Worm (Caenorhabditis elegans) whole organism, L3 larva: ENCODE results near the gene Y40B10A.9.

ENCODE experiments used
- R02D3.7 ChIP-seq: fragments of 150-350 bp; optimal IDR thresholded peaks from 2 replicates; lab custom pipeline; 2014; ENCODE audit warnings: missing biosample characterization, missing genetic modification characterization
- ZK546.5 ChIP-seq: sonication (generic microtip); optimal IDR thresholded peaks from 2 replicates; lab custom pipeline; 2017; ENCODE audit warnings: missing biosample characterization, missing genetic modification characterization
- aly-2 ChIP-seq: fragments of 150-350 bp; optimal IDR thresholded peaks from 2 replicates; lab custom pipeline; 2014; ENCODE audit warnings: missing biosample characterization, missing genetic modification characterization
- ceh-16 ChIP-seq: sonication (generic microtip); optimal IDR thresholded peaks from 2 replicates; lab custom pipeline; 2017; ENCODE audit warnings: missing biosample characterization, missing genetic modification characterization
- ceh-28 ChIP-seq: fragments of 150-350 bp; optimal IDR thresholded peaks from 2 replicates; lab custom pipeline; 2014; ENCODE audit warnings: missing biosample characterization, missing genetic modification reagents, missing genetic modification characterization
- ceh-82 ChIP-seq: fragments of 150-350 bp; optimal IDR thresholded peaks from 2 replicates; lab custom pipeline; 2014; ENCODE audit warnings: missing biosample characterization, missing genetic modification characterization
- ceh-9 ChIP-seq: sonication (generic microtip); optimal IDR thresholded peaks from 2 replicates; lab custom pipeline; 2018; ENCODE audit warnings: missing biosample characterization, missing genetic modification characterization
- egl-27 ChIP-seq: sonication (generic microtip); optimal IDR thresholded peaks from 4 replicates; lab custom pipeline; 2017; ENCODE audit warnings: missing biosample characterization, missing genetic modification reagents, missing genetic modification characterization
- elt-1 ChIP-seq: fragments of 150-350 bp; optimal IDR thresholded peaks from 2 replicates; lab custom pipeline; 2014; ENCODE audit warnings: missing biosample characterization, missing genetic modification characterization
- elt-2 ChIP-seq: sonication (generic microtip); optimal IDR thresholded peaks from 2 replicates; lab custom pipeline; 2016; ENCODE audit warnings: missing genetic modification reagents, mild to moderate bottlenecking, missing genetic modification characterization, missing compliant biosample characterization
- elt-3 ChIP-seq, 3 experiments: fragments of 150-350 bp in 1 of 3; sonication (generic microtip) in 2 of 3; optimal IDR thresholded peaks; 2 replicates in 2 of 3; 4 replicates in 1 of 3; lab custom pipeline; 2014 to 2017; ENCODE audit warnings: missing biosample characterization in 3 of 3, missing genetic modification characterization in 3 of 3
- fkh-10 ChIP-seq: sonication (generic microtip); optimal IDR thresholded peaks from 2 replicates; lab custom pipeline; 2017; ENCODE audit warnings: missing biosample characterization, missing genetic modification reagents, missing genetic modification characterization
- fkh-2 ChIP-seq: fragments of 150-350 bp; optimal IDR thresholded peaks from 2 replicates; lab custom pipeline; 2014; ENCODE audit warnings: missing biosample characterization, missing genetic modification reagents, missing genetic modification characterization
- fos-1 ChIP-seq: fragments of 150-350 bp; optimal IDR thresholded peaks from 2 replicates; lab custom pipeline; 2014; ENCODE audit warnings: missing biosample characterization, missing genetic modification characterization
- hmg-11 ChIP-seq: sonication (generic microtip); optimal IDR thresholded peaks from 2 replicates; lab custom pipeline; 2016; ENCODE audit warnings: missing genetic modification characterization, missing compliant biosample characterization
- jun-1 ChIP-seq: fragments of 150-350 bp; optimal IDR thresholded peaks from 2 replicates; lab custom pipeline; 2014; ENCODE audit warnings: missing biosample characterization, missing genetic modification reagents, missing genetic modification characterization
- lin-15B ChIP-seq: fragments of 150-350 bp; optimal IDR thresholded peaks from 2 replicates; lab custom pipeline; 2014; ENCODE audit warnings: missing biosample characterization, missing genetic modification characterization
- lin-39 ChIP-seq: fragments of 150-350 bp; optimal IDR thresholded peaks from 2 replicates; lab custom pipeline; 2018; ENCODE audit warnings: missing biosample characterization, missing genetic modification reagents, missing genetic modification characterization
- lsy-12 ChIP-seq: sonication (generic microtip); optimal IDR thresholded peaks from 2 replicates; lab custom pipeline; 2016; ENCODE audit warnings: mild to moderate bottlenecking, missing genetic modification characterization, missing compliant biosample characterization
- mdl-1 ChIP-seq: fragments of 150-350 bp; optimal IDR thresholded peaks from 2 replicates; lab custom pipeline; 2014; ENCODE audit warnings: missing biosample characterization, missing genetic modification characterization
- mml-1 ChIP-seq: fragments of 150-350 bp; sonication (generic microtip); optimal IDR thresholded peaks from 3 replicates; lab custom pipeline; 2014; ENCODE audit warnings: missing biosample characterization, missing genetic modification characterization
- nhr-11 ChIP-seq: fragments of 150-350 bp; optimal IDR thresholded peaks from 2 replicates; lab custom pipeline; 2014; ENCODE audit warnings: missing biosample characterization, missing genetic modification characterization
- nhr-12 ChIP-seq: fragments of 150-350 bp; optimal IDR thresholded peaks from 2 replicates; lab custom pipeline; 2014; ENCODE audit warnings: missing biosample characterization, missing genetic modification characterization
- nhr-23 ChIP-seq: fragments of 150-350 bp; optimal IDR thresholded peaks from 2 replicates; lab custom pipeline; 2014; ENCODE audit warnings: missing biosample characterization, missing genetic modification reagents, missing genetic modification characterization
- nhr-237 ChIP-seq: fragments of 150-350 bp; optimal IDR thresholded peaks from 2 replicates; lab custom pipeline; 2014; ENCODE audit warnings: missing biosample characterization, missing genetic modification characterization
- nhr-28 ChIP-seq: fragments of 150-350 bp; optimal IDR thresholded peaks from 2 replicates; lab custom pipeline; 2014; ENCODE audit warnings: missing biosample characterization, missing genetic modification characterization
- nhr-67 ChIP-seq: fragments of 150-350 bp; optimal IDR thresholded peaks from 2 replicates; lab custom pipeline; 2014; ENCODE audit warnings: missing biosample characterization, missing genetic modification characterization
- nhr-76 ChIP-seq: fragments of 150-350 bp; sonication (generic microtip); optimal IDR thresholded peaks from 5 replicates; lab custom pipeline; 2014; ENCODE audit warnings: missing biosample characterization, missing genetic modification characterization
- nhr-77 ChIP-seq: fragments of 150-350 bp; optimal IDR thresholded peaks from 2 replicates; lab custom pipeline; 2014; ENCODE audit warnings: missing biosample characterization, missing genetic modification characterization
- pha-4 ChIP-seq: fragments of 150-350 bp; optimal IDR thresholded peaks from 2 replicates; lab custom pipeline; 2014; ENCODE audit warnings: missing biosample characterization, missing genetic modification reagents, missing genetic modification characterization
- pqm-1 ChIP-seq: fragments of 150-350 bp; optimal IDR thresholded peaks from 2 replicates; lab custom pipeline; 2017; ENCODE audit warnings: missing biosample characterization, missing genetic modification characterization, inconsistent platforms
- sea-2 ChIP-seq: fragments of 150-350 bp; sonication (generic microtip); optimal IDR thresholded peaks from 4 replicates; lab custom pipeline; 2014; ENCODE audit warnings: missing biosample characterization, missing genetic modification reagents, missing genetic modification characterization
- skn-1 ChIP-seq: fragments of 150-350 bp; optimal IDR thresholded peaks from 2 replicates; lab custom pipeline; 2014; ENCODE audit warnings: missing biosample characterization, missing genetic modification characterization
- tbx-2 ChIP-seq: sonication (generic microtip); optimal IDR thresholded peaks from 2 replicates; lab custom pipeline; 2016; ENCODE audit warnings: mild to moderate bottlenecking, missing genetic modification characterization, missing compliant biosample characterization
- unc-62 ChIP-seq: fragments of 150-350 bp; sonication (generic microtip); optimal IDR thresholded peaks from 4 replicates; lab custom pipeline; 2014; ENCODE audit warnings: missing biosample characterization, missing genetic modification reagents, missing genetic modification characterization
- zag-1 ChIP-seq: fragments of 150-350 bp; optimal IDR thresholded peaks from 2 replicates; lab custom pipeline; 2014; ENCODE audit warnings: missing biosample characterization, missing genetic modification characterization
- ztf-11 ChIP-seq: fragments of 150-350 bp; optimal IDR thresholded peaks from 2 replicates; lab custom pipeline; 2014; ENCODE audit warnings: missing biosample characterization, missing genetic modification characterization
- ztf-4 ChIP-seq: fragments of 150-350 bp; optimal IDR thresholded peaks from 2 replicates; lab custom pipeline; 2014; ENCODE audit warnings: missing biosample characterization, missing genetic modification characterization

Gene Y40B10A.9

DNA sequence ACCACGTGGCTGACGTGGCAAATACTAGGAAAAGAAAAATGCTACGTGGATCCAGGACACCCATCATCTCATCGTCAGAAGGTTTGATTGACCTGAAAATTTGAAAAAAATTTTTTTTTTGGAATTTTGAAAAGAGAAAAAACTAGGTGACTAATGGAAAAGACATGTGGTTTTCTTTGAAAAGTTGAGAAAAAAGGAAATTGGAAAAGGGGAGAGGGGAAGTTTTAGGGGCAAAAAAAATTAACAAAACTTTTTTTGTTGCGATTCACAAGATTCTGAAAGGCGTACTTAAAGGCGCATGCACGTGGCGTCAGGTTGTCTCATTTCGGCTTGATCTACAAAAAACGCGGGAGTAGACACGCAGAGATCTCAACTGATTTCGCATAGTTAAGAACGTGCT, at the start of gene Y40B10A.9:
Gene Y40B10A.9 (minus strand): TSS at position 101 of the 400 bp plus-strand sequence.
- TF ChIP-seq fos-1 (tag; lab: Kevin White, UChicago) (no peak), lsy-12 (tag; lab: Kevin White, UChicago) (no peak), nhr-77 (tag; lab: Kevin White, UChicago) (no peak), ceh-9 (tag; lab: Kevin White, UChicago) (no peak), mml-1 (no peak), lin-15B (no peak), ztf-11 (tag; lab: Kevin White, UChicago) (no peak), fkh-2 (tag; lab: Kevin White, UChicago) (no peak), nhr-28 (tag; lab: Kevin White, UChicago) (no peak), ceh-82 (tag; lab: Kevin White, UChicago) (no peak), unc-62 (GFP tag; lab: Kevin White, UChicago) (no peak)

DNA sequence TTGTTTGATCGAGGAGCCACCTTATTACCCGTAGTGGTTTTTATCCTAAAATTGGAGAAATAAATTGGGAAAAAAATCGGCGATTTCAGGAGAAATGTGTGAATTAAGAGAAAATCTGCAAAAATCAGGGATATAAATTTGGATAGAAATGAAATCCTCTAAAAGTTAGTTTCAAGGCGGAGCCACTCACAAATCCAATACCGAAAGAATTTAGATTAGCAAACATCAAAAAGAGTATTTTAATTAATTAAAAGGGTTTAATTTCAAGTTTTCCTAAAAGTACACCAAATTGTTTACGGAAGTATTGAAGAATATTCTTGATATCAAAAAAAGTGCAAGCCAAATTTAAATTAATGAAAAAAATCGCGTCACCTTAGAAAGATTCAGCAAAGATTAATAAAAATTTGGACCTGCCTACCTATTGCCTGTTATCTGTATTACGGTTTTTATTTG, 49.2 kb upstream of the Y40B10A.9 start, which contains the start of gene F22F7.8:
Gene F22F7.8 (minus strand): TSS at position 51 of the 453 bp plus-strand sequence.
- TF ChIP-seq unc-62 (GFP tag; lab: Kevin White, UChicago): no peak
- TF ChIP-seq elt-3 (tag; optimal IDR thresholded peaks at IDR 0.05; lab: Kevin White, UChicago): no peak
- no peak for TF ChIP-seq hmg-11 (tag; lab: Kevin White, UChicago)
- no peak for TF ChIP-seq fos-1 (tag; lab: Kevin White, UChicago)
- TF ChIP-seq R02D3.7 (tag; lab: Kevin White, UChicago): no peak
- no peak for TF ChIP-seq ztf-11 (tag; lab: Kevin White, UChicago)

DNA sequence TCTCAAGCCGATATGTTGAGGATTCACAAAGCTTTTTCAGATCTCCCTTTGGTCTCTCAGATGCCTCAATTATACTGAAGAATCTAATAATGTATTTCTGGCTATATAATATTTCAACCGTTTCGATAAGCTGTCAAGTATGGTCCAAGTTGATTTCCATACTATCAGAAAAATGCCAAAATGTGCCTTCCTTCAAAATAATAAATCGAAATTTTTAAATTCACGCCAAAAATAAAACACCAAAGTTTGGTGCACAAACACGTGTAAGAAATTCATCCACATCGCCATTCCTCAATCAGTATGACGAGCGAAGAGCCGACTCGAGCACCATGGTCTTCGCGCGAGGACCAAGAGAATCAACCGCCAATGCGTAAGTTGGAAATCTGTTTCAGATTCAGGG, 46.8 kb upstream of the Y40B10A.9 start, which contains the start of gene F22F7.11:
Gene F22F7.11 (plus strand): TSS at position 301 of the 400 bp plus-strand sequence.
- TF ChIP-seq fkh-10 (GFP tag; lab: Kevin White, UChicago) (no peak), nhr-23 (tag; lab: Kevin White, UChicago) (no peak), nhr-77 (tag; lab: Kevin White, UChicago) (no peak), mml-1 (no peak), lsy-12 (tag; lab: Kevin White, UChicago) (no peak), ceh-28 (no peak), egl-27 (tag; lab: Kevin White, UChicago) (no peak), tbx-2 (tag; lab: Kevin White, UChicago) (no peak), nhr-237 (tag; lab: Kevin White, UChicago) (no peak), mdl-1 (tag; lab: Kevin White, UChicago) (no peak), nhr-67 (tag; lab: Kevin White, UChicago) (no peak), R02D3.7 (tag; lab: Kevin White, UChicago) (no peak), ceh-82 (tag; lab: Kevin White, UChicago) (no peak), aly-2 (tag; lab: Kevin White, UChicago) (no peak), hmg-11 (tag; lab: Kevin White, UChicago) (no peak), ceh-16 (tag; lab: Kevin White, UChicago) (no peak), elt-1 (tag; lab: Kevin White, UChicago) (no peak), ZK546.5 (tag; lab: Kevin White, UChicago) (no peak)

DNA sequence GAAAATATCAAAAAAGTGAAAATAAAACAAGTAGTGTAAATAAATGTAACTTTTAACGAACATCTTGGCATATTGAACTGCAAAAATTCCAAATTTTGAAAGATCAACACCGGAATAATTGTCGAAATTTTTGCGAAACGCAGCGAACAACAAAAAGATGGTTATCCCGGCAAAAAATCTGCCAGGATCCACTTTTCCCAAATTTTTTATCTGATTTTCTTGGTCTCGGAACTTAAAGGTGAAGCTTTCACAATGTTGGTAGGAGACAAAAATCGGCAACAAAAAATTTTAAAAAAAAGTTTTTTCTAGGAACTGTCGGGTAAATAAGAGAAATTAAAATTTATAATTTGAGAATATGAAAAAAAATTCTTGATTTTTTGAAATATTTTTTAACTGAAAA, 45.9 kb upstream of the Y40B10A.9 start, which contains the start of gene bgnt-1.2:
Gene bgnt-1.2 (minus strand): TSS at position 101 of the 400 bp plus-strand sequence.
- TF ChIP-seq R02D3.7 (tag; lab: Kevin White, UChicago) (no peak), nhr-23 (tag; lab: Kevin White, UChicago) (no peak), sea-2 (no peak), ztf-11 (tag; lab: Kevin White, UChicago) (no peak), ceh-82 (tag; lab: Kevin White, UChicago) (no peak), fkh-10 (GFP tag; lab: Kevin White, UChicago) (no peak), nhr-12 (no peak), elt-3 (tag; optimal IDR thresholded peaks at IDR 0.05; lab: Kevin White, UChicago) (no peak), unc-62 (GFP tag; lab: Kevin White, UChicago) (no peak), nhr-77 (tag; lab: Kevin White, UChicago) (no peak), nhr-11 (no peak)

DNA sequence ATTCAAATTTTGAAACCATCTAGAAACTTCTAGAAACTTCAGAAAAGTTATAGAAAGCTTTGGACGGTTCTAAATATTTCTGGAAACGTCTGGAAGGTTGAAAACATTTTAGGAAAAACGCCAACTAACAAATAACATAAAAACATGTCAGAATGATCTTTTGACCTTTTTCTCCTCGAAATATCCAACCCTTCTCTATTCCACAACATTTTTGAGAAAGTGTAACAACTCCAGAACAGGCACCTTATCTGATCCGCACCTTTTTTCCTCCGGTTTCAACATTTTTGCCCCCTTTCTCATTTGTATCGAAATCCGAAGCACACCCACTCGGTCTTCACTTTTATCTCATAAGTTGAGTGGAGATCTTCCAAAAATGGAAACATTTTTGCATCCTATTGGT, 37.7 kb upstream of the Y40B10A.9 start, which contains the start of gene F22F7.3:
Gene F22F7.3 (plus strand): TSS at position 301 of the 400 bp plus-strand sequence.
- TF ChIP-seq skn-1 (tag; lab: Kevin White, UChicago) (no peak), pha-4 (tag; lab: Kevin White, UChicago) (no peak), nhr-76 (tag; lab: Kevin White, UChicago) (no peak), pqm-1 (tag; lab: Kevin White, UChicago) (no peak), ztf-4 (tag; lab: Kevin White, UChicago) (no peak), lin-39 (no peak), nhr-28 (tag; lab: Kevin White, UChicago) (no peak), elt-2 (tag; lab: Kevin White, UChicago) (no peak), hmg-11 (tag; lab: Kevin White, UChicago) (no peak), fkh-2 (tag; lab: Kevin White, UChicago) (no peak), ceh-16 (tag; lab: Kevin White, UChicago) (no peak), nhr-77 (tag; lab: Kevin White, UChicago) (no peak), elt-3 (tag; optimal IDR thresholded peaks at IDR 0.05; lab: Kevin White, UChicago) (no peak), jun-1 (tag; lab: Kevin White, UChicago) (no peak), zag-1 (tag; lab: Kevin White, UChicago) (no peak), ceh-9 (tag; lab: Kevin White, UChicago) (no peak)
- TF ChIP-seq, all 47 proteins: peak for 0
